Worm (Caenorhabditis elegans): ENCODE data around the gene F01D5.3.

The F01D5.3 gene

ce11 chrII:14005183-14005582, 5.2 kb upstream of the F01D5.3 start:
- TF ChIP-seq tbx-8 (GFP tag; optimal IDR thresholded peaks at IDR 0.05): no peak
- no peak for TF ChIP-seq lin-13 (tag; optimal IDR thresholded peaks at IDR 0.05)
- TF ChIP-seq M03D4.4 (tag; optimal IDR thresholded peaks at IDR 0.05): no peak
- TF ChIP-seq mab-5 (tag; optimal IDR thresholded peaks at IDR 0.05): no peak
- TF ChIP-seq snpc-4 (tag; optimal IDR thresholded peaks at IDR 0.05): no peak
- no peak for TF ChIP-seq nhr-2 (tag; optimal IDR thresholded peaks at IDR 0.05)

ce11 chrII:14004770-14005169, 4.8 kb upstream of the F01D5.3 start:
- TF ChIP-seq ham-2 (GFP tag; optimal IDR thresholded peaks at IDR 0.05) (peak; percentile 53), sptf-1 (tag; optimal IDR thresholded peaks at IDR 0.05) (no peak), blmp-1 (tag; optimal IDR thresholded peaks at IDR 0.05) (no peak), lin-13 (tag; optimal IDR thresholded peaks at IDR 0.05) (no peak), nhr-2 (tag; optimal IDR thresholded peaks at IDR 0.05) (no peak), pha-4 (tag; optimal IDR thresholded peaks at IDR 0.05) (no peak)

- TF ChIP-seq drap-1 (GFP tag; optimal IDR thresholded peaks at IDR 0.05): no peak
- TF ChIP-seq elt-1 (tag; optimal IDR thresholded peaks at IDR 0.05; ENCODE audit: borderline replicate concordance, insufficient read depth): no peak
- TF ChIP-seq elt-3 (tag; optimal IDR thresholded peaks at IDR 0.05): peak; percentile 68
Observed at ce11 chrII:14003821-14004430, 4.0 kb upstream of the F01D5.3 start.

- TF ChIP-seq ceh-39 (tag; optimal IDR thresholded peaks at IDR 0.05): no peak
- no peak for TF ChIP-seq ceh-83 (GFP tag; optimal IDR thresholded peaks at IDR 0.05)
- TF ChIP-seq unc-120 (tag; optimal IDR thresholded peaks at IDR 0.05; ENCODE audit: poor library complexity, severe bottlenecking): no peak
- no peak for TF ChIP-seq nhr-12 (tag; optimal IDR thresholded peaks at IDR 0.05)
Observed at ce11 chrII:14002200-14002599, 2.3 kb upstream of the F01D5.3 start, which contains the start of gene F01D5.5. Gene F01D5.5 (minus strand): TSS chrII:14002300.

- TF ChIP-seq pha-4 (tag; optimal IDR thresholded peaks at IDR 0.05) (no peak), tbx-8 (GFP tag; optimal IDR thresholded peaks at IDR 0.05) (no peak), unc-62 (GFP tag; optimal IDR thresholded peaks at IDR 0.05) (no peak), mab-5 (tag; optimal IDR thresholded peaks at IDR 0.05) (no peak), unc-39 (tag; optimal IDR thresholded peaks at IDR 0.05) (no peak), mep-1 (tag; optimal IDR thresholded peaks at IDR 0.05) (no peak), zip-8 (tag; optimal IDR thresholded peaks at IDR 0.05) (no peak), nhr-2 (tag; optimal IDR thresholded peaks at IDR 0.05) (no peak), ceh-39 (tag; optimal IDR thresholded peaks at IDR 0.05) (no peak), snpc-4 (tag; optimal IDR thresholded peaks at IDR 0.05) (no peak), nhr-237 (tag; optimal IDR thresholded peaks at IDR 0.05) (no peak), ceh-43 (GFP tag; optimal IDR thresholded peaks at IDR 0.05) (no peak), lin-32 (GFP tag; optimal IDR thresholded peaks at IDR 0.05) (no peak), nhr-12 (tag; optimal IDR thresholded peaks at IDR 0.05) (no peak), mls-2 (tag; optimal IDR thresholded peaks at IDR 0.05) (no peak), bed-3 (GFP tag; optimal IDR thresholded peaks at IDR 0.05) (no peak), M03D4.4 (tag; optimal IDR thresholded peaks at IDR 0.05) (no peak)
Observed at ce11 chrII:13998964-13999363, 980 bp downstream of the F01D5.3 start, which contains the start of gene F01D5.2. Gene F01D5.2 (minus strand): TSS chrII:13999064.

ce11 chrII:13997989-13998388, 2.0 kb downstream of the F01D5.3 start:
- TF ChIP-seq ceh-43 (GFP tag; optimal IDR thresholded peaks at IDR 0.05) (no peak), ceh-83 (GFP tag; optimal IDR thresholded peaks at IDR 0.05) (no peak), mls-2 (tag; optimal IDR thresholded peaks at IDR 0.05) (no peak), ceh-39 (tag; optimal IDR thresholded peaks at IDR 0.05) (no peak)

- no peak for TF ChIP-seq ham-2 (GFP tag; optimal IDR thresholded peaks at IDR 0.05)
- no peak for TF ChIP-seq blmp-1 (tag; optimal IDR thresholded peaks at IDR 0.05)
- no peak for TF ChIP-seq cnd-1 (tag; optimal IDR thresholded peaks at IDR 0.05)
- TF ChIP-seq bed-3 (GFP tag; optimal IDR thresholded peaks at IDR 0.05): no peak
- no peak for TF ChIP-seq lin-32 (GFP tag; optimal IDR thresholded peaks at IDR 0.05)
- no peak for TF ChIP-seq ceh-83 (GFP tag; optimal IDR thresholded peaks at IDR 0.05)
- no peak for TF ChIP-seq ces-1 (GFP tag; optimal IDR thresholded peaks at IDR 0.05)
- no peak for TF ChIP-seq flh-1 (GFP tag; optimal IDR thresholded peaks at IDR 0.05)
- no peak for TF ChIP-seq nhr-2 (tag; optimal IDR thresholded peaks at IDR 0.05)
- no peak for TF ChIP-seq ceh-39 (tag; optimal IDR thresholded peaks at IDR 0.05)
- TF ChIP-seq nhr-12 (tag; optimal IDR thresholded peaks at IDR 0.05): no peak
- TF ChIP-seq sptf-1 (tag; optimal IDR thresholded peaks at IDR 0.05): no peak
- no peak for TF ChIP-seq tbx-8 (GFP tag; optimal IDR thresholded peaks at IDR 0.05)
- TF ChIP-seq ceh-43 (GFP tag; optimal IDR thresholded peaks at IDR 0.05): no peak
- no peak for TF ChIP-seq unc-39 (tag; optimal IDR thresholded peaks at IDR 0.05)
- no peak for TF ChIP-seq snpc-4 (tag; optimal IDR thresholded peaks at IDR 0.05)
- no peak for TF ChIP-seq mls-2 (tag; optimal IDR thresholded peaks at IDR 0.05)
- TF ChIP-seq elt-3 (tag; optimal IDR thresholded peaks at IDR 0.05): no peak
- TF ChIP-seq zip-8 (tag; optimal IDR thresholded peaks at IDR 0.05): no peak
- TF ChIP-seq M03D4.4 (tag; optimal IDR thresholded peaks at IDR 0.05): no peak
Observed at ce11 chrII:13997477-13997876, 2.5 kb downstream of the F01D5.3 start, which contains the start of gene F01D5.1. Gene F01D5.1 (minus strand): TSS chrII:13997581.
